Worm (Caenorhabditis elegans) whole organism, mixed stage, embryonic: Measurements from ENCODE around the gene cts-1.
A peak's percentile ranks its signal among the peaks of the same experiment; 100 is the strongest.

Experiments
- M03D4.4 ChIP-seq: sonication (generic microtip); optimal IDR thresholded peaks from 2 replicates; lab custom pipeline; 2017; ENCODE audit warnings: mild to moderate bottlenecking, missing genetic modification characterization, missing compliant biosample characterization
- bed-3 ChIP-seq: fragments of 200-800 bp; sonication (Bioruptor generic); optimal IDR thresholded peaks from 3 replicates; lab custom pipeline; 2018; ENCODE audit warnings: mild to moderate bottlenecking, missing genetic modification characterization, moderate library complexity, missing compliant biosample characterization
- blmp-1 ChIP-seq: fragments of 150-350 bp; optimal IDR thresholded peaks from 2 replicates; lab custom pipeline; 2014; ENCODE audit warnings: missing biosample characterization, missing genetic modification characterization
- ceh-39 ChIP-seq: fragments of 150-350 bp; optimal IDR thresholded peaks from 2 replicates; lab custom pipeline; 2014; ENCODE audit warnings: missing biosample characterization, missing genetic modification characterization
- ceh-43 ChIP-seq: fragments of 200-800 bp; sonication (Bioruptor generic); optimal IDR thresholded peaks from 2 replicates; lab custom pipeline; 2018; ENCODE audit warnings: mild to moderate bottlenecking, missing genetic modification characterization, moderate library complexity, missing compliant biosample characterization
- ceh-83 ChIP-seq: fragments of 200-800 bp; sonication (Bioruptor generic); optimal IDR thresholded peaks from 2 replicates; lab custom pipeline; 2018; ENCODE audit warnings: mild to moderate bottlenecking, missing genetic modification characterization, missing compliant biosample characterization
- ces-1 ChIP-seq: fragments of 150-350 bp; optimal IDR thresholded peaks from 2 replicates; lab custom pipeline; 2014; ENCODE audit warnings: missing biosample characterization, missing genetic modification reagents, missing genetic modification characterization
- cnd-1 ChIP-seq: fragments of 200-800 bp; sonication (Bioruptor generic); optimal IDR thresholded peaks from 2 replicates; lab custom pipeline; 2018; ENCODE audit warnings: mild to moderate bottlenecking, missing genetic modification characterization, missing compliant biosample characterization
- drap-1 ChIP-seq: fragments of 200-800 bp; sonication (Bioruptor generic); optimal IDR thresholded peaks from 3 replicates; lab custom pipeline; 2018; ENCODE audit warnings: mild to moderate bottlenecking, missing genetic modification characterization, missing compliant biosample characterization
- elt-1 ChIP-seq: sonication (generic microtip); optimal IDR thresholded peaks from 2 replicates; lab custom pipeline; 2017; ENCODE audit warnings: missing genetic modification characterization, mild to moderate bottlenecking, missing compliant biosample characterization, antibody characterized with exemption, moderate library complexity, borderline replicate concordance; ENCODE audit not compliant: insufficient read depth
- flh-1 ChIP-seq: fragments of 200-800 bp; sonication (Bioruptor generic); optimal IDR thresholded peaks from 2 replicates; lab custom pipeline; 2018; ENCODE audit warnings: mild to moderate bottlenecking, missing genetic modification characterization, moderate library complexity, missing compliant biosample characterization
- ham-2 ChIP-seq: fragments of 200-800 bp; sonication (Bioruptor generic); optimal IDR thresholded peaks from 2 replicates; lab custom pipeline; 2018; ENCODE audit warnings: mild to moderate bottlenecking, missing genetic modification characterization, missing compliant biosample characterization
- hlh-1 ChIP-seq: fragments of 150-350 bp; optimal IDR thresholded peaks from 2 replicates; lab custom pipeline; 2014; ENCODE audit warnings: missing biosample characterization, missing genetic modification reagents, missing genetic modification characterization
- lin-13 ChIP-seq: fragments of 150-350 bp; optimal IDR thresholded peaks from 2 replicates; lab custom pipeline; 2014; ENCODE audit warnings: missing biosample characterization, missing genetic modification characterization
- lin-32 ChIP-seq: fragments of 200-800 bp; sonication (Bioruptor generic); optimal IDR thresholded peaks from 2 replicates; lab custom pipeline; 2018; ENCODE audit warnings: mild to moderate bottlenecking, missing genetic modification characterization, missing compliant biosample characterization
- lsy-2 ChIP-seq: fragments of 150-350 bp; optimal IDR thresholded peaks from 2 replicates; lab custom pipeline; 2014; ENCODE audit warnings: missing biosample characterization, missing genetic modification characterization
- mab-5 ChIP-seq: fragments of 150-350 bp; optimal IDR thresholded peaks from 2 replicates; lab custom pipeline; 2014; ENCODE audit warnings: missing biosample characterization, missing genetic modification characterization
- mep-1 ChIP-seq: fragments of 150-350 bp; optimal IDR thresholded peaks from 2 replicates; lab custom pipeline; 2017; ENCODE audit warnings: missing biosample characterization, missing genetic modification reagents, missing genetic modification characterization, inconsistent platforms
- mls-2 ChIP-seq: sonication (generic microtip); optimal IDR thresholded peaks from 2 replicates; lab custom pipeline; 2016; ENCODE audit warnings: mild to moderate bottlenecking, missing genetic modification characterization, moderate library complexity, missing compliant biosample characterization
- nhr-12 ChIP-seq: fragments of 150-350 bp; optimal IDR thresholded peaks from 2 replicates; lab custom pipeline; 2014; ENCODE audit warnings: missing biosample characterization, missing genetic modification characterization
- nhr-2 ChIP-seq: fragments of 150-350 bp; optimal IDR thresholded peaks from 2 replicates; lab custom pipeline; 2014; ENCODE audit warnings: missing biosample characterization, missing genetic modification characterization
- nhr-237 ChIP-seq: fragments of 150-350 bp; optimal IDR thresholded peaks from 2 replicates; lab custom pipeline; 2014; ENCODE audit warnings: missing biosample characterization, missing genetic modification characterization
- nhr-76 ChIP-seq: sonication (generic microtip); optimal IDR thresholded peaks from 2 replicates; lab custom pipeline; 2017; ENCODE audit warnings: missing biosample characterization, missing genetic modification characterization
- pha-4 ChIP-seq: fragments of 150-350 bp; optimal IDR thresholded peaks from 2 replicates; lab custom pipeline; 2018; ENCODE audit warnings: missing biosample characterization, missing genetic modification reagents, missing genetic modification characterization
- sem-2 ChIP-seq: fragments of 200-800 bp; sonication (Bioruptor generic); optimal IDR thresholded peaks from 2 replicates; lab custom pipeline; 2018; ENCODE audit warnings: mild to moderate bottlenecking, missing genetic modification characterization, missing compliant biosample characterization
- snpc-4 ChIP-seq: fragments of 150-350 bp; optimal IDR thresholded peaks from 2 replicates; lab custom pipeline; 2014; ENCODE audit warnings: missing biosample characterization, missing genetic modification characterization
- sptf-1 ChIP-seq: sonication (generic microtip); optimal IDR thresholded peaks from 2 replicates; lab custom pipeline; 2017; ENCODE audit warnings: mild to moderate bottlenecking, missing genetic modification characterization, moderate library complexity, missing compliant biosample characterization
- tbx-8 ChIP-seq: fragments of 200-800 bp; sonication (Bioruptor generic); optimal IDR thresholded peaks from 2 replicates; lab custom pipeline; 2018; ENCODE audit warnings: mild to moderate bottlenecking, missing genetic modification characterization, moderate library complexity, missing compliant biosample characterization
- unc-120 ChIP-seq: sonication (generic microtip); optimal IDR thresholded peaks from 2 replicates; lab custom pipeline; 2017; ENCODE audit warnings: missing genetic modification characterization, missing compliant biosample characterization; ENCODE audit not compliant: poor library complexity, severe bottlenecking
- unc-39 ChIP-seq: fragments of 150-350 bp; optimal IDR thresholded peaks from 2 replicates; lab custom pipeline; 2014; ENCODE audit warnings: missing biosample characterization, missing genetic modification characterization
- unc-62 ChIP-seq: fragments of 150-350 bp; optimal IDR thresholded peaks from 2 replicates; lab custom pipeline; 2014; ENCODE audit warnings: missing biosample characterization, missing genetic modification reagents, missing genetic modification characterization
- zip-8 ChIP-seq: fragments of 150-350 bp; optimal IDR thresholded peaks from 2 replicates; lab custom pipeline; 2014; ENCODE audit warnings: missing biosample characterization, missing genetic modification characterization
- ztf-11 ChIP-seq: fragments of 150-350 bp; optimal IDR thresholded peaks from 2 replicates; lab custom pipeline; 2014; ENCODE audit warnings: missing biosample characterization, missing genetic modification characterization

The cts-1 gene

ce11 chrIII:10218587-10218986 is 2.2 kb upstream of the cts-1 start, which contains the start of the genes rde-4 and cox-14 (continued):
- TF ChIP-seq M03D4.4: no peak
- peak; percentile 63 for TF ChIP-seq lin-13 (tag; lab: Kevin White, UChicago)
- TF ChIP-seq, all 35 proteins: peak for 9

- TF ChIP-seq blmp-1 (no peak), unc-62 (GFP tag; lab: Kevin White, UChicago) (no peak), drap-1 (GFP tag; lab: Kevin White, UChicago) (no peak), zip-8 (tag; lab: Kevin White, UChicago) (no peak), unc-120 (tag; lab: Kevin White, UChicago) (no peak), ceh-83 (GFP tag; lab: Kevin White, UChicago) (no peak)
These were observed 553 bp downstream of the cts-1 start for ce11 chrIII:10215882-10216281.

- TF ChIP-seq mep-1 (tag; lab: Kevin White, UChicago): no peak
- no peak for TF ChIP-seq M03D4.4
- no peak for TF ChIP-seq ceh-39
- no peak for TF ChIP-seq mab-5 (tag; lab: Kevin White, UChicago)
- TF ChIP-seq pha-4: no peak
- TF ChIP-seq cnd-1: no peak
- no peak for TF ChIP-seq unc-62 (GFP tag; lab: Kevin White, UChicago)
- TF ChIP-seq ceh-43 (GFP tag; lab: Kevin White, UChicago): no peak
- TF ChIP-seq ham-2 (GFP tag; lab: Kevin White, UChicago): no peak
- no peak for TF ChIP-seq lin-32 (GFP tag; lab: Kevin White, UChicago)
- no peak for TF ChIP-seq zip-8 (tag; lab: Kevin White, UChicago)
- TF ChIP-seq snpc-4 (tag; lab: Kevin White, UChicago): no peak
- TF ChIP-seq ces-1 (GFP tag; lab: Kevin White, UChicago): no peak
- no peak for TF ChIP-seq sem-2
- TF ChIP-seq flh-1: no peak
- TF ChIP-seq blmp-1: no peak
- TF ChIP-seq sptf-1 (tag; lab: Kevin White, UChicago): no peak
- TF ChIP-seq nhr-237 (tag; lab: Kevin White, UChicago): no peak
These were observed 1.9 kb downstream of the cts-1 start for ce11 chrIII:10214540-10214979.

ce11 chrIII:10211889-10212494 is 4.4 kb downstream of the cts-1 start, which contains the start of the genes blos-1 and best-18:
Gene blos-1 (minus strand): TSS chrIII:10211946.
Gene best-18 (plus strand): TSS chrIII:10212396.
- TF ChIP-seq mep-1 (tag; lab: Kevin White, UChicago): no peak
- no peak for TF ChIP-seq ztf-11
- peak; percentile 98 for TF ChIP-seq zip-8 (tag; lab: Kevin White, UChicago)
- no peak for TF ChIP-seq ceh-39
- peak; percentile 9 for TF ChIP-seq ces-1 (GFP tag; lab: Kevin White, UChicago)
- TF ChIP-seq cnd-1: no peak
- TF ChIP-seq elt-1: no peak
- TF ChIP-seq pha-4: no peak
- TF ChIP-seq blmp-1: no peak
- TF ChIP-seq nhr-237 (tag; lab: Kevin White, UChicago): no peak
- TF ChIP-seq lsy-2 (tag; lab: Kevin White, UChicago): peak; percentile 2

- TF ChIP-seq tbx-8 (GFP tag; lab: Kevin White, UChicago) (no peak), nhr-76 (no peak), bed-3 (GFP tag; lab: Kevin White, UChicago) (no peak), ces-1 (GFP tag; lab: Kevin White, UChicago) (no peak), snpc-4 (tag; lab: Kevin White, UChicago) (no peak), unc-120 (tag; lab: Kevin White, UChicago) (no peak), pha-4 (no peak), lin-13 (tag; lab: Kevin White, UChicago) (no peak), hlh-1 (tag; lab: Kevin White, UChicago) (no peak), unc-62 (GFP tag; lab: Kevin White, UChicago) (no peak)
These were observed 6.7 kb downstream of the cts-1 start, which contains the start of gene T20G5.9 for ce11 chrIII:10209703-10210102. Gene T20G5.9 (plus strand): TSS chrIII:10209840.

ce11 chrIII:10206352-10206751 is 10.1 kb downstream of the cts-1 start:
- no peak for TF ChIP-seq ham-2 (GFP tag; lab: Kevin White, UChicago)
- TF ChIP-seq nhr-76: no peak
- TF ChIP-seq sptf-1 (tag; lab: Kevin White, UChicago): no peak
- TF ChIP-seq bed-3 (GFP tag; lab: Kevin White, UChicago): no peak
- no peak for TF ChIP-seq ceh-83 (GFP tag; lab: Kevin White, UChicago)
- no peak for TF ChIP-seq nhr-237 (tag; lab: Kevin White, UChicago)
- no peak for TF ChIP-seq ceh-43 (GFP tag; lab: Kevin White, UChicago)
- no peak for TF ChIP-seq hlh-1 (tag; lab: Kevin White, UChicago)
- TF ChIP-seq unc-39 (tag; lab: Kevin White, UChicago): no peak
- TF ChIP-seq snpc-4 (tag; lab: Kevin White, UChicago): no peak
- no peak for TF ChIP-seq elt-1
- no peak for TF ChIP-seq ces-1 (GFP tag; lab: Kevin White, UChicago)
- no peak for TF ChIP-seq flh-1
- TF ChIP-seq nhr-2: no peak
- no peak for TF ChIP-seq lsy-2 (tag; lab: Kevin White, UChicago)
- no peak for TF ChIP-seq nhr-12 (tag; lab: Kevin White, UChicago)
- TF ChIP-seq unc-62 (GFP tag; lab: Kevin White, UChicago): no peak
- TF ChIP-seq mls-2: no peak
